Worm (Caenorhabditis elegans): ENCODE data around the gene H01G02.1.

- TF ChIP-seq nhr-11 (tag; optimal IDR thresholded peaks at IDR 0.05): no peak
- TF ChIP-seq ama-1 (optimal IDR thresholded peaks at IDR 0.05): no peak
- no peak for TF ChIP-seq C38D4.7 (GFP tag; optimal IDR thresholded peaks at IDR 0.05)
- TF ChIP-seq sox-4 (tag; optimal IDR thresholded peaks at IDR 0.05): no peak
- no peak for TF ChIP-seq lim-6 (tag; optimal IDR thresholded peaks at IDR 0.05)
- no peak for TF ChIP-seq ceh-31 (tag; optimal IDR thresholded peaks at IDR 0.05)
- TF ChIP-seq fkh-10 (GFP tag; optimal IDR thresholded peaks at IDR 0.05): no peak
- TF ChIP-seq pqm-1 (tag; optimal IDR thresholded peaks at IDR 0.05): no peak
- no peak for TF ChIP-seq rnt-1 (tag; optimal IDR thresholded peaks at IDR 0.05)
- TF ChIP-seq lin-11 (tag; optimal IDR thresholded peaks at IDR 0.05): no peak
These were observed 7.1 kb downstream of the H01G02.1 start for ce11 chrIV:11796818-11797217.

All from whole organism, late embryonic.